Fruit fly (Drosophila melanogaster): ENCODE results near the gene Npc2d.
A peak's percentile ranks its signal among the peaks of the same experiment; 100 is the strongest.

Npc2d gene

DNA sequence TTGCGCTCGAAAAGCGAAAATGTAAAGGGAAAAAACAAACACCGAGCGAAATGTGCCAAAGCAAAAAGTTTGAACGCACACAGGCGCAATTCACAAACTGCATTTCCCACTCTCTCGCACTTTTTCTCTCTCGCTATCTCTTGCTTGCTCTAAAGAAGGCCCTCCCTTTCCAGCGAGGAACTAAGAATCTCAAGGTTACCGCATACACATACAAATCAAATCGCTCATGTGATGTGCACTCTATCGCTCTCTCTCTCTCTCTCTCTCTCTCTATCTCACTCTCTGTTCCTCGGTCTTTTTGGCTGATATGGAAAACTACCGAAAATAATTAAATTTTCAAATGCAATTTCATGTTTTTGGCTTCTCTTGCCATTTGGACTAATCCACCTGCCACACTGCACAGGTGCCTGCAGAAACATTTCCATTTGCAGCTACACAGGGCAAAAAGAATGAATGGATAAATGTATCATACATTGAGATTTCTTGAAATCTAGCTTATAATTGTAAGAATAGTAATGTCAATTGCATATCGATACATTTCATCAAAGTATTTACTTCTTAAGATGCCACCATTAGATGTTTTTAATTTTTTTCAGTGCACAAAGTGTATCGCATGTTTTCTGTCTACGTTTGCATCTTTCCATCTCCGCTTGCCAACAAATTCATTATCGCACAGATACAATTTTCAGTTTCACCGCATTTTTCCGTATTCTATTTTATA is 23.5 kb upstream of the Npc2d start (continued):
- no peak for TF ChIP-seq oc (tag; optimal IDR thresholded peaks at IDR 0.05)
- TF ChIP-seq CG17829 (tag; optimal IDR thresholded peaks at IDR 0.05) = no peak
- TF ChIP-seq nerfin-1 (tag; optimal IDR thresholded peaks at IDR 0.05) = no peak
- no peak for TF ChIP-seq Mad (GFP tag; optimal IDR thresholded peaks at IDR 0.05)
- peak; percentile 86 for TF ChIP-seq sens (GFP tag)
- TF ChIP-seq NC2β (GFP tag; optimal IDR thresholded peaks at IDR 0.05) = peak; percentile 24
- peak; percentile 64 for TF ChIP-seq CG11504 (tag; optimal IDR thresholded peaks at IDR 0.05)
- TF ChIP-seq CrebB (tag; optimal IDR thresholded peaks at IDR 0.05) = no peak
- TF ChIP-seq NK7.1 (GFP tag; optimal IDR thresholded peaks at IDR 0.05) = no peak
- TF ChIP-seq gem (tag; optimal IDR thresholded peaks at IDR 0.05) = peak; percentile 62
- peak; percentile 63 for TF ChIP-seq cg (GFP tag; optimal IDR thresholded peaks at IDR 0.05)
- TF ChIP-seq D19B (GFP tag; optimal IDR thresholded peaks at IDR 0.05) = no peak
- no peak for TF ChIP-seq Dad (GFP tag; optimal IDR thresholded peaks at IDR 0.05)
- TF ChIP-seq bab2 (GFP tag; optimal IDR thresholded peaks at IDR 0.05) = peak; percentile 11
- TF ChIP-seq CG7745 (tag; optimal IDR thresholded peaks at IDR 0.05) = no peak
- TF ChIP-seq eve (GFP tag; optimal IDR thresholded peaks at IDR 0.05) = peak in 1 of 2 experiments; percentile 43
- TF ChIP-seq YL-1 (GFP tag; optimal IDR thresholded peaks at IDR 0.05) = no peak
- no peak for TF ChIP-seq lov (optimal IDR thresholded peaks at IDR 0.05)
- no peak for TF ChIP-seq lov (GFP tag; IDR thresholded peaks at IDR 0.05)
- TF ChIP-seq CG7372 (GFP tag; IDR thresholded peaks at IDR 0.05) = no peak
- TF ChIP-seq btn (GFP tag; optimal IDR thresholded peaks at IDR 0.05) = no peak
- TF ChIP-seq CG1233 (GFP tag; optimal IDR thresholded peaks at IDR 0.05) = no peak
- peak; percentile 14 for TF ChIP-seq CG2120 (GFP tag; optimal IDR thresholded peaks at IDR 0.05)
- TF ChIP-seq CG1602 (GFP tag; optimal IDR thresholded peaks at IDR 0.05) = peak; percentile 18
- no peak for TF ChIP-seq CG8290 (GFP tag; optimal IDR thresholded peaks at IDR 0.05)
- no peak for TF ChIP-seq CG8290 (tag; optimal IDR thresholded peaks at IDR 0.05)
- TF ChIP-seq ken (GFP tag; IDR thresholded peaks at IDR 0.05) = peak; percentile 52; the same call in 1 of the 3 replicates
- no peak for TF ChIP-seq CG14860 (GFP tag; IDR thresholded peaks at IDR 0.05; ENCODE audit: partially characterized antibody)
- TF ChIP-seq Side (GFP tag; optimal IDR thresholded peaks at IDR 0.05) = no peak
- peak; percentile 25 for TF ChIP-seq CG10979 (tag; optimal IDR thresholded peaks at IDR 0.05)
- TF ChIP-seq CG15696 (tag; optimal IDR thresholded peaks at IDR 0.05) = no peak
- TF ChIP-seq Med (GFP tag) = peak; percentile 57
- peak; percentile 43; the same call in 1 of the 2 replicates for TF ChIP-seq CG11696 (GFP tag; IDR thresholded peaks at IDR 0.05)
- TF ChIP-seq CG6272 (GFP tag; IDR thresholded peaks at IDR 0.05) = no peak
- no peak for TF ChIP-seq CG3407 (GFP tag; optimal IDR thresholded peaks at IDR 0.05)
- TF ChIP-seq CG10366 (GFP tag; IDR thresholded peaks at IDR 0.05) = peak; percentile 32; the same call in 1 of the 2 replicates
- 0 out of 3 replicates have a peak, but pooled peaks have one; percentile 29 for TF ChIP-seq Mrtf (GFP tag; IDR thresholded peaks at IDR 0.05)
- TF ChIP-seq Hr3 (GFP tag; optimal IDR thresholded peaks at IDR 0.05) = no peak
- TF ChIP-seq CG12744 (GFP tag; optimal IDR thresholded peaks at IDR 0.05) = no peak
- no peak for TF ChIP-seq amos (GFP tag; IDR thresholded peaks at IDR 0.05; ENCODE audit: partially characterized antibody)
- no peak for TF ChIP-seq zfh2 (GFP tag; optimal IDR thresholded peaks at IDR 0.05)
- no peak for TF ChIP-seq CG7271 (tag; optimal IDR thresholded peaks at IDR 0.05)
- peak; percentile 28 for TF ChIP-seq tin (GFP tag; optimal IDR thresholded peaks at IDR 0.05)
- TF ChIP-seq Sox102F (GFP tag; optimal IDR thresholded peaks at IDR 0.05) = peak; percentile 73
- TF ChIP-seq HLH4C (GFP tag; IDR thresholded peaks at IDR 0.05; ENCODE audit: partially characterized antibody) = no peak
- peak; percentile 58 for TF ChIP-seq slbo (GFP tag; IDR thresholded peaks at IDR 0.05)
- no peak for TF ChIP-seq Hr78 (GFP tag; optimal IDR thresholded peaks at IDR 0.05)
- TF ChIP-seq mirr (GFP tag; optimal IDR thresholded peaks at IDR 0.05) = no peak
- TF ChIP-seq sqz (GFP tag; optimal IDR thresholded peaks at IDR 0.05) = no peak
- no peak for TF ChIP-seq fu2 (GFP tag; optimal IDR thresholded peaks at IDR 0.05)
